Worm (Caenorhabditis elegans) whole organism, L1 larva: Measurements from ENCODE around the gene pas-1.

Experiments used
- C04F5.9 ChIP-seq: sonication (generic microtip); optimal IDR thresholded peaks from 2 replicates; lab custom pipeline; 2016; ENCODE audit warnings: missing genetic modification characterization, missing compliant biosample characterization
- C16A3.4 ChIP-seq: fragments of 150-350 bp; optimal IDR thresholded peaks from 2 replicates; lab custom pipeline; 2014; ENCODE audit warnings: missing biosample characterization, missing genetic modification characterization
- alr-1 ChIP-seq: fragments of 200-800 bp; sonication (Bioruptor generic); optimal IDR thresholded peaks from 2 replicates; lab custom pipeline; 2018; ENCODE audit warnings: borderline replicate concordance, mild to moderate bottlenecking, missing genetic modification characterization, missing compliant biosample characterization
- ceh-63 ChIP-seq: fragments of 200-800 bp; sonication (Bioruptor generic); optimal IDR thresholded peaks from 2 replicates; lab custom pipeline; 2018; ENCODE audit warnings: mild to moderate bottlenecking, missing genetic modification characterization, missing compliant biosample characterization
- ceh-8 ChIP-seq: fragments of 200-800 bp; sonication (Bioruptor generic); optimal IDR thresholded peaks from 2 replicates; lab custom pipeline; 2018; ENCODE audit warnings: mild to moderate bottlenecking, missing genetic modification characterization, moderate library complexity, missing compliant biosample characterization
- dsc-1 ChIP-seq: sonication (generic microtip); optimal IDR thresholded peaks from 2 replicates; lab custom pipeline; 2016; ENCODE audit warnings: mild to moderate bottlenecking, missing genetic modification characterization, missing compliant biosample characterization
- efl-1 ChIP-seq, 4 experiments: fragments of 150-350 bp; optimal IDR thresholded peaks in 3 of 4; peaks in 1 of 4; 1 replicate in 1 of 4; 2 replicates in 3 of 4; lab custom pipeline; 2014; ENCODE audit warnings: missing biosample characterization in 2 of 4, missing genetic modification characterization in 2 of 4, missing genetic modification reagents in 2 of 4
- elt-2 ChIP-seq: sonication (generic microtip); optimal IDR thresholded peaks from 2 replicates; lab custom pipeline; 2016; ENCODE audit warnings: missing genetic modification characterization, mild to moderate bottlenecking, inconsistent platforms, missing compliant biosample characterization, missing genetic modification reagents
- ets-5 ChIP-seq: fragments of 200-800 bp; sonication (Bioruptor generic); IDR thresholded peaks from 2 replicates; pipeline ENCODE4 v1.3.6; 2022; ENCODE audit warnings: missing genetic modification characterization, missing compliant biosample characterization
- fkh-4 ChIP-seq: sonication (generic microtip); optimal IDR thresholded peaks from 2 replicates; lab custom pipeline; 2016; ENCODE audit warnings: missing compliant biosample characterization, missing genetic modification characterization, borderline replicate concordance
- hlh-17 ChIP-seq: fragments of 200-800 bp; sonication (Bioruptor generic); optimal IDR thresholded peaks from 2 replicates; lab custom pipeline; 2018; ENCODE audit warnings: missing genetic modification characterization, mild to moderate bottlenecking, missing compliant biosample characterization, moderate library complexity, borderline replicate concordance
- hlh-4 ChIP-seq: sonication (generic microtip); optimal IDR thresholded peaks from 2 replicates; lab custom pipeline; 2016; ENCODE audit warnings: mild to moderate bottlenecking, missing genetic modification characterization, missing compliant biosample characterization
- irx-1 ChIP-seq: sonication (generic microtip); optimal IDR thresholded peaks from 2 replicates; lab custom pipeline; 2016; ENCODE audit warnings: missing genetic modification characterization, missing compliant biosample characterization
- jun-1 ChIP-seq: fragments of 150-350 bp; optimal IDR thresholded peaks from 2 replicates; lab custom pipeline; 2014; ENCODE audit warnings: missing biosample characterization, missing genetic modification reagents, missing genetic modification characterization
- lin-14 ChIP-seq: fragments of 200-800 bp; sonication (Bioruptor generic); optimal IDR thresholded peaks from 2 replicates; lab custom pipeline; 2018; ENCODE audit warnings: mild to moderate bottlenecking, missing genetic modification characterization, moderate library complexity, missing compliant biosample characterization
- lin-35 ChIP-seq, 2 experiments: fragments of 150-350 bp; optimal IDR thresholded peaks; 2 replicates each; lab custom pipeline; 2014; ENCODE audit warnings: missing biosample characterization in 2 of 2, missing genetic modification characterization in 2 of 2, missing genetic modification reagents in 2 of 2
- mef-2 ChIP-seq: fragments of 150-350 bp; optimal IDR thresholded peaks from 2 replicates; lab custom pipeline; 2014; ENCODE audit warnings: missing biosample characterization, missing genetic modification characterization
- nhr-12 ChIP-seq: sonication (generic microtip); optimal IDR thresholded peaks from 2 replicates; lab custom pipeline; 2017; ENCODE audit warnings: missing biosample characterization, missing genetic modification characterization
- nhr-19 ChIP-seq: fragments of 200-800 bp; sonication (Bioruptor generic); conservative IDR thresholded peaks from 2 replicates; pipeline ENCODE4 v1.3.6; 2022; ENCODE audit warnings: missing genetic modification characterization, missing compliant biosample characterization
- nhr-20 ChIP-seq: sonication (generic microtip); optimal IDR thresholded peaks from 2 replicates; lab custom pipeline; 2016; ENCODE audit warnings: mild to moderate bottlenecking, missing genetic modification characterization, missing compliant biosample characterization
- nhr-71 ChIP-seq: sonication (generic microtip); optimal IDR thresholded peaks from 2 replicates; lab custom pipeline; 2016; ENCODE audit warnings: mild to moderate bottlenecking, missing genetic modification characterization, moderate library complexity, missing compliant biosample characterization
- pax-3 ChIP-seq: fragments of 200-800 bp; sonication (Bioruptor generic); optimal IDR thresholded peaks from 2 replicates; lab custom pipeline; 2018; ENCODE audit warnings: mild to moderate bottlenecking, missing genetic modification characterization, moderate library complexity, missing compliant biosample characterization
- rnt-1 ChIP-seq: sonication (generic microtip); optimal IDR thresholded peaks from 2 replicates; lab custom pipeline; 2016; ENCODE audit warnings: mild to moderate bottlenecking, missing genetic modification characterization, moderate library complexity, missing compliant biosample characterization
- skn-1 ChIP-seq: fragments of 150-350 bp; optimal IDR thresholded peaks from 2 replicates; lab custom pipeline; 2014; ENCODE audit warnings: missing biosample characterization, missing genetic modification characterization
- snpc-4 ChIP-seq: fragments of 150-350 bp; optimal IDR thresholded peaks from 2 replicates; lab custom pipeline; 2014; ENCODE audit warnings: missing biosample characterization, missing genetic modification characterization
- snu-23 ChIP-seq: sonication (generic microtip); optimal IDR thresholded peaks from 2 replicates; lab custom pipeline; 2016; ENCODE audit warnings: missing genetic modification characterization, missing compliant biosample characterization
- sox-4 ChIP-seq: sonication (generic microtip); optimal IDR thresholded peaks from 2 replicates; lab custom pipeline; 2016; ENCODE audit warnings: missing genetic modification characterization, missing compliant biosample characterization
- sptf-1 ChIP-seq: fragments of 150-350 bp; optimal IDR thresholded peaks from 2 replicates; lab custom pipeline; 2014; ENCODE audit warnings: missing biosample characterization, missing genetic modification characterization
- sup-37 ChIP-seq: fragments of 200-800 bp; sonication (Bioruptor generic); optimal IDR thresholded peaks from 2 replicates; lab custom pipeline; 2018; ENCODE audit warnings: mild to moderate bottlenecking, missing genetic modification characterization, missing compliant biosample characterization
- swsn-7 ChIP-seq: sonication (generic microtip); optimal IDR thresholded peaks from 2 replicates; lab custom pipeline; 2016; ENCODE audit warnings: missing genetic modification characterization, missing compliant biosample characterization
- unc-30 ChIP-seq: sonication (generic microtip); optimal IDR thresholded peaks from 2 replicates; lab custom pipeline; 2017; ENCODE audit warnings: missing biosample characterization, missing genetic modification characterization
- xbp-1 ChIP-seq: sonication (generic microtip); optimal IDR thresholded peaks from 2 replicates; lab custom pipeline; 2016; ENCODE audit warnings: missing genetic modification characterization, missing compliant biosample characterization
- zip-4 ChIP-seq: fragments of 200-800 bp; sonication (Bioruptor generic); optimal IDR thresholded peaks from 2 replicates; lab custom pipeline; 2018; ENCODE audit warnings: mild to moderate bottlenecking, missing genetic modification characterization, moderate library complexity, missing compliant biosample characterization

pas-1 gene

DNA sequence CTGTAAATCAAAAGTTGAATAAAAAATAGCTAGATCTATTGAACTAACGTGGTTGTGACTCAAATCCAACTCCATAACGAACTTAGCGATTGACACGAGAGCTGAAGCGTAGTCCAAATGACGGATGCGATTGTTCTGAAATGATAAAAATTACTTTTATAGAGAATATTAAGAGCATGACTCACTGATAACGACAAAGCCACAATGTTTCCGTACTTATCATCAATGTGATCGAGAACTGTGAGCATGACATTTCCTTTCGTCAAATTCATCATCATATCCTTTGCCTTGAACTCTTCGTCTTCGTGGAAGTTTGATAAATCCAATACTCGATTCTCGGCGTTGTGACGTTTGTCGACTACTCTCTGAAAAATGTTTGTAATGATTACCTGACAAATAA is 8.4 kb downstream of the pas-1 start:
- TF ChIP-seq hlh-4 (tag; lab: Kevin White, UChicago): no peak
- TF ChIP-seq pax-3: peak; percentile 2
- TF ChIP-seq hlh-17 (GFP tag; lab: Kevin White, UChicago): no peak
- no peak for TF ChIP-seq snu-23 (GFP tag; lab: Kevin White, UChicago)
- no peak for TF ChIP-seq ceh-8 (GFP tag; lab: Kevin White, UChicago)
- no peak for TF ChIP-seq nhr-20 (tag; lab: Kevin White, UChicago)
- TF ChIP-seq alr-1 (tag; lab: Kevin White, UChicago): no peak
- no peak for TF ChIP-seq efl-1 (optimal IDR thresholded peaks at IDR 0.05; lab: Kevin White, UChicago)
- peak in 1 of 2 experiments; percentile 41 for TF ChIP-seq efl-1 (GFP tag; optimal IDR thresholded peaks at IDR 0.05 in 1 of 2; lab: Kevin White, UChicago)
- TF ChIP-seq sptf-1 (tag; lab: Kevin White, UChicago): no peak
- no peak for TF ChIP-seq mef-2 (tag; lab: Kevin White, UChicago)
- TF ChIP-seq C04F5.9: no peak
- no peak for TF ChIP-seq rnt-1 (tag; lab: Kevin White, UChicago)
- TF ChIP-seq jun-1: peak; percentile 63
- TF ChIP-seq nhr-12 (tag; lab: Kevin White, UChicago): no peak
- TF ChIP-seq xbp-1 (tag; lab: Kevin White, UChicago): no peak
- no peak for TF ChIP-seq unc-30
- TF ChIP-seq dsc-1 (tag; lab: Kevin White, UChicago): no peak
- peak; percentile 60 for TF ChIP-seq elt-2

DNA sequence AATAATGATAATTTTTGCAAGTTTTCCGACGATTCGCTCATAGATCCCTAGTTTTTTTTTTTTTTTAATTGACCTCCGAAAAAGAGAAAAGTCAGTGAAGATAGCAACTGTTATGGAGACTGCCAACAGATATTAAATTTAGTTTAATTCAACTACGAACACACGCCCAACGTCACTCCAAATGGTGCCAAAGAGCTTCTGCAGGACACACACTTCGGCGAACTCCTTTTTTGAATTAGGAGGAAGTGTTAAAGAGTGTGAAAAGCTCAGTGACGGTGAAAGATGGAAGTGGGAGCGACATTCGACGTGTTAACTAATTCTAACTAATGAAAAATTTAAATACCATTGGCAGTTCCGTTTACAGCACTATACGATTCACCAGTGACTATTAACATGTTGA is 10.4 kb downstream of the pas-1 start:
- TF ChIP-seq efl-1 (optimal IDR thresholded peaks at IDR 0.05; lab: Kevin White, UChicago): no peak
- peak in 1 of 2 experiments; percentile 84 for TF ChIP-seq efl-1 (GFP tag; optimal IDR thresholded peaks at IDR 0.05 in 1 of 2; lab: Kevin White, UChicago)
- TF ChIP-seq sox-4: no peak

DNA sequence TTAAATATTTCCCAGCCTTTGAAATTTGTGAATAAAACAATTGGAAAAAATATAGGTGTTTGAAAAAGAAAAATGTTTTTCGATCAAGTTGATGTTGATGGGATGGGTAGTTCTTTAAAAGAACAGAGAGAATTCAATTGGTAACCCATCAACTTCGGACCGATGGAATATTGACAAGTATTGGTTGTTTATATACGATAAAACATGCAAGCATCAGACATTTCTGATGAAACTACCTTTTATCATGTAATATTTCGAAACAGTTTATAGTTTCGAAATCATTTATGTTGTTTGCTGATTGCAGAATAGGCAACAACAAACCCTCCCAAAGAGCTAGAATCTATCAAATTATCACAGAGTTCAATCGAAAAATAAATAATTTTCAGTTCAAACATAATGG is 12.5 kb downstream of the pas-1 start:
- TF ChIP-seq skn-1 (tag; lab: Kevin White, UChicago) (no peak), jun-1 (no peak), nhr-19 (no peak), C16A3.4 (tag; lab: Kevin White, UChicago) (no peak), zip-4 (no peak)
- TF ChIP-seq, all 84 proteins: peak for 0

DNA sequence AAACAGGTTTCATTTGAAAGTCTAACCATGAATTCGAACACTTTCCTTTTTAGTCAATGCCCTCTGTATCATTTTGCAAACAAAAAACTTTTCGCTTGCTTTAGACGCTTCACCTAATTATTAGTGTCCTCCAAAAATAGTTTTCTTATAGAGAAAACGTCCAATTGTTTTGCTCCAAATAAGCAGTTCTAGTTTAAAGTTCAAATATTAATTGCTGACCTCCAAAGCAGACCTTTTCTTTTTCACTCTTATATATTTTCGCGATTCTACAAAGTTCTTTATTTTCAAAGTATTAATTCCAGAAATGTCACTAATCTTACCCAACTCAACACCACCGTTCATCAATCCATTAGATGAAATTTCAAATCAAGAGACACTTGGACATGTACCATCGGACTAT is 13.6 kb downstream of the pas-1 start, which contains the start of gene gnrr-2:
gnrr-2 (plus strand) TSS at position 301 of the 400 bp plus-strand sequence.
- TF ChIP-seq swsn-7 (tag; lab: Kevin White, UChicago) (no peak), ceh-63 (no peak), ets-5 (GFP tag; lab: Robert Waterston, UW) (no peak), fkh-4 (no peak), lin-35 (GFP tag; optimal IDR thresholded peaks at IDR 0.05; lab: Kevin White, UChicago) (no peak), sup-37 (no peak), irx-1 (tag; lab: Kevin White, UChicago) (no peak), elt-2 (no peak)

DNA sequence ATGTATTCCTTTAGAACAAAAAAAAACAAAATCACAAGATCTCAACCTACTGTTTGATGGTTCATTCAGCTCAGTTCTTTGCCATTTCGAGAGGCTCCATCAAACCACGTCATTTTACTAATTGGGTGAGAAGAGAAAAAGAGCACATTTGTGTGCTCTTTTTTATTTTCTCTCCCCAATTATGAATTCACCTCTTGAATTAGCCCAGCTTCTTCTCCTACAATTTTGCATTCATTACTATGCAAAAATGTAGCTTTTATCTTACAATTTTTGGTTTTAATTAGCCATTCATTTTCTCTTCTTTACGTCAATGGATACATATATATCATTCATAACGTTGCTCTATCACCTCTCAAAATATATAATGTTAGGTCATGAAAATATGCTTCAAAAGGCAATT is 16.8 kb downstream of the pas-1 start:
- TF ChIP-seq lin-14 (peak; percentile 48), ceh-8 (GFP tag; lab: Kevin White, UChicago) (peak; percentile 90), hlh-17 (GFP tag; lab: Kevin White, UChicago) (no peak), pax-3 (peak; percentile 5), snpc-4 (tag; lab: Kevin White, UChicago) (no peak), nhr-71 (tag; lab: Kevin White, UChicago) (peak; percentile 11)
